Fruit fly (Drosophila melanogaster): ENCODE data around the gene CG4022.

The CG4022 gene

dm6 chr3L:9397156-9397555 lies 13.5 kb downstream of the CG4022 start (continued):
- peak; percentile 55 for TF ChIP-seq dmrt99B (tag; optimal IDR thresholded peaks at IDR 0.05)
- TF ChIP-seq mld (GFP tag; IDR thresholded peaks at IDR 0.05; ENCODE audit: partially characterized antibody) = no peak
- peak; percentile 52 for TF ChIP-seq sens (GFP tag)
- peak; percentile 63 for TF ChIP-seq CG10147 (GFP tag; optimal IDR thresholded peaks at IDR 0.05)
- TF ChIP-seq gem (tag; optimal IDR thresholded peaks at IDR 0.05) = peak; percentile 47
- TF ChIP-seq fd64A (GFP tag; optimal IDR thresholded peaks at IDR 0.05) = peak; percentile 82
- peak; percentile 89 for TF ChIP-seq schlank (tag; optimal IDR thresholded peaks at IDR 0.05)
- peak; percentile 80 for TF ChIP-seq fd102C (GFP tag; optimal IDR thresholded peaks at IDR 0.05)
- peak; percentile 33 for TF ChIP-seq TFAM (GFP tag; optimal IDR thresholded peaks at IDR 0.05)
- TF ChIP-seq onecut (GFP tag; IDR thresholded peaks at IDR 0.05) = peak; percentile 63
- no peak for TF ChIP-seq CG30431 (GFP tag; optimal IDR thresholded peaks at IDR 0.05)
- TF ChIP-seq Doc2 (GFP tag; IDR thresholded peaks at IDR 0.05) = no peak
- peak; percentile 38 for TF ChIP-seq ems (GFP tag; optimal IDR thresholded peaks at IDR 0.05)
- peak; percentile 47 for TF ChIP-seq CG2712 (tag; optimal IDR thresholded peaks at IDR 0.05)
- TF ChIP-seq CG4730 (GFP tag; IDR thresholded peaks at IDR 0.05) = no peak
- TF ChIP-seq CG30020 (tag; optimal IDR thresholded peaks at IDR 0.05) = no peak
- peak; percentile 1 for TF ChIP-seq Sox102F (GFP tag; optimal IDR thresholded peaks at IDR 0.05)
- TF ChIP-seq Opbp (GFP tag; IDR thresholded peaks at IDR 0.05; ENCODE audit: partially characterized antibody) = no peak
- peak; percentile 28 for TF ChIP-seq Antp (GFP tag; optimal IDR thresholded peaks at IDR 0.05)
- no peak for TF ChIP-seq CG31224 (GFP tag; IDR thresholded peaks at IDR 0.05)
- no peak for TF ChIP-seq sc (optimal IDR thresholded peaks at IDR 0.05)
- TF ChIP-seq sc (GFP tag; optimal IDR thresholded peaks at IDR 0.05) = peak; percentile 28
- TF ChIP-seq Camta (GFP tag; optimal IDR thresholded peaks at IDR 0.05) = peak; percentile 68
- TF ChIP-seq Elba2 (GFP tag; optimal IDR thresholded peaks at IDR 0.05) = no peak
- TF ChIP-seq Abd-B (GFP tag; optimal IDR thresholded peaks at IDR 0.05) = no peak
- TF ChIP-seq chinmo (GFP tag; IDR thresholded peaks at IDR 0.05; ENCODE audit: partially characterized antibody) = no peak
- peak; percentile 10 for TF ChIP-seq HLH54F (GFP tag; optimal IDR thresholded peaks at IDR 0.05)
- no peak for TF ChIP-seq ftz-f1 (GFP tag; optimal IDR thresholded peaks at IDR 0.05)
- TF ChIP-seq sqz (GFP tag; optimal IDR thresholded peaks at IDR 0.05) = peak; percentile 66
- TF ChIP-seq unpg (GFP tag; optimal IDR thresholded peaks at IDR 0.05) = peak; percentile 45
- TF ChIP-seq row (GFP tag; IDR thresholded peaks at IDR 0.05) = no peak
- TF ChIP-seq CG7556 (GFP tag; optimal IDR thresholded peaks at IDR 0.05) = peak; percentile 67
- TF ChIP-seq CoRest (tag; optimal IDR thresholded peaks at IDR 0.05) = peak; percentile 26
- no peak; the same call in 2 of the 3 replicates for TF ChIP-seq tgo (GFP tag; IDR thresholded peaks at IDR 0.05)
- TF ChIP-seq CG17568 (GFP tag; optimal IDR thresholded peaks at IDR 0.05) = peak; percentile 67
- TF ChIP-seq ato (GFP tag; IDR thresholded peaks at IDR 0.05; ENCODE audit: partially characterized antibody) = no peak
- TF ChIP-seq Dref (GFP tag; IDR thresholded peaks at IDR 0.05) = no peak
- peak; percentile 92 for TF ChIP-seq Med (GFP tag)
- TF ChIP-seq Six4 (GFP tag; optimal IDR thresholded peaks at IDR 0.05) = no peak
- peak; percentile 35 for TF ChIP-seq CG9817 (tag; optimal IDR thresholded peaks at IDR 0.05)
- no peak for TF ChIP-seq tna (GFP tag; IDR thresholded peaks at IDR 0.05; ENCODE audit: partially characterized antibody)
- TF ChIP-seq toy (GFP tag; IDR thresholded peaks at IDR 0.05) = peak; percentile 49; the same call in 1 of the 2 replicates
- TF ChIP-seq CG17186 (GFP tag; optimal IDR thresholded peaks at IDR 0.05) = peak; percentile 38
- peak; percentile 24 for TF ChIP-seq maf-S (GFP tag; optimal IDR thresholded peaks at IDR 0.05)
- TF ChIP-seq slbo (GFP tag; IDR thresholded peaks at IDR 0.05) = no peak; the same call in 1 of the 2 replicates
- TF ChIP-seq ssp (GFP tag; IDR thresholded peaks at IDR 0.05) = no peak
- no peak for TF ChIP-seq CG9932 (GFP tag; IDR thresholded peaks at IDR 0.05)
- peak; percentile 48 for TF ChIP-seq CG18764 (GFP tag; optimal IDR thresholded peaks at IDR 0.05)
- TF ChIP-seq CG2889 (GFP tag; IDR thresholded peaks at IDR 0.05) = no peak
- TF ChIP-seq CG17912 (GFP tag; optimal IDR thresholded peaks at IDR 0.05) = peak; percentile 4
- no peak for TF ChIP-seq vnd (GFP tag; IDR thresholded peaks at IDR 0.05; ENCODE audit: partially characterized antibody)

All from whole organism, embryonic.